Worm (Caenorhabditis elegans) whole organism, L4 larva: ENCODE results near the gene atgl-1.

Experiments used
- F37D6.2 ChIP-seq: sonication (generic microtip); optimal IDR thresholded peaks from 2 replicates; lab custom pipeline; 2016; ENCODE audit warnings: mild to moderate bottlenecking, missing genetic modification characterization, missing compliant biosample characterization
- F49E8.2 ChIP-seq: sonication (generic microtip); optimal IDR thresholded peaks from 2 replicates; lab custom pipeline; 2016; ENCODE audit warnings: missing compliant biosample characterization, mild to moderate bottlenecking, missing genetic modification characterization, borderline replicate concordance
- R02D3.7 ChIP-seq: fragments of 150-350 bp; sonication (generic microtip); optimal IDR thresholded peaks from 3 replicates; lab custom pipeline; 2014; ENCODE audit warnings: missing biosample characterization, missing genetic modification characterization
- T20F7.1 ChIP-seq: fragments of 200-800 bp; sonication (Bioruptor generic); optimal IDR thresholded peaks from 2 replicates; lab custom pipeline; 2018; ENCODE audit warnings: mild to moderate bottlenecking, missing genetic modification characterization, missing compliant biosample characterization
- ZK337.2 ChIP-seq: fragments of 200-800 bp; sonication (Bioruptor generic); IDR thresholded peaks from 2 replicates; pipeline ENCODE4 v1.3.6; 2022; ENCODE audit warnings: missing genetic modification reagents, missing genetic modification characterization, missing compliant biosample characterization
- aha-1 ChIP-seq: fragments of 150-350 bp; peaks from one replicate; lab custom pipeline; 2014; ENCODE audit warnings: missing biosample characterization, missing genetic modification characterization
- attf-4 ChIP-seq: sonication (generic microtip); optimal IDR thresholded peaks from 3 replicates; lab custom pipeline; 2017; ENCODE audit warnings: missing biosample characterization, missing genetic modification characterization
- ceh-20 ChIP-seq: fragments of 200-800 bp; sonication (Bioruptor generic); IDR thresholded peaks from 2 replicates; pipeline ENCODE4 v1.3.6; 2022; ENCODE audit warnings: missing genetic modification reagents, missing genetic modification characterization, missing compliant biosample characterization
- ceh-32 ChIP-seq: sonication (generic microtip); optimal IDR thresholded peaks from 2 replicates; lab custom pipeline; 2016; ENCODE audit warnings: mild to moderate bottlenecking, missing genetic modification characterization, missing compliant biosample characterization; ENCODE audit not compliant: poor library complexity
- ceh-62 ChIP-seq: sonication (generic microtip); optimal IDR thresholded peaks from 2 replicates; lab custom pipeline; 2017; ENCODE audit warnings: missing biosample characterization, missing genetic modification characterization
- ceh-82 ChIP-seq: sonication (generic microtip); optimal IDR thresholded peaks from 2 replicates; lab custom pipeline; 2017; ENCODE audit warnings: missing biosample characterization, missing genetic modification characterization
- cey-2 ChIP-seq: sonication (generic microtip); optimal IDR thresholded peaks from 3 replicates; lab custom pipeline; 2017; ENCODE audit warnings: missing genetic modification characterization, mild to moderate bottlenecking, missing compliant biosample characterization, antibody characterized with exemption, borderline replicate concordance; ENCODE audit not compliant: insufficient read depth
- ctbp-1 ChIP-seq: fragments of 200-800 bp; sonication (Bioruptor generic); IDR thresholded peaks from 2 replicates; pipeline ENCODE4 v1.3.6; 2022; ENCODE audit warnings: missing genetic modification reagents, missing genetic modification characterization, missing compliant biosample characterization
- daf-12 ChIP-seq: fragments of 150-350 bp; optimal IDR thresholded peaks from 2 replicates; lab custom pipeline; 2014; ENCODE audit warnings: missing biosample characterization, missing genetic modification reagents, missing genetic modification characterization
- daf-19 ChIP-seq: fragments of 200-800 bp; sonication (Bioruptor generic); conservative IDR thresholded peaks from 2 replicates; pipeline ENCODE4 v1.3.6; 2022; ENCODE audit warnings: missing genetic modification characterization, missing compliant biosample characterization
- daf-8 ChIP-seq: fragments of 200-800 bp; sonication (Bioruptor generic); IDR thresholded peaks from 2 replicates; pipeline ENCODE4 v1.3.6; 2022; ENCODE audit warnings: missing genetic modification characterization, missing compliant biosample characterization
- dmd-6 ChIP-seq: fragments of 200-800 bp; sonication (Bioruptor generic); IDR thresholded peaks from 2 replicates; pipeline ENCODE4 v1.3.6; 2022; ENCODE audit warnings: missing genetic modification reagents, missing genetic modification characterization, missing compliant biosample characterization
- dmd-8 ChIP-seq: fragments of 200-800 bp; sonication (Bioruptor generic); IDR thresholded peaks from 2 replicates; pipeline ENCODE4 v1.3.6; 2022; ENCODE audit warnings: missing genetic modification characterization, missing compliant biosample characterization
- duxl-1 ChIP-seq: sonication (generic microtip); optimal IDR thresholded peaks from 2 replicates; lab custom pipeline; 2016; ENCODE audit warnings: mild to moderate bottlenecking, missing genetic modification characterization, moderate library complexity, missing compliant biosample characterization; ENCODE audit not compliant: poor library complexity
- egl-27 ChIP-seq: sonication (generic microtip); optimal IDR thresholded peaks from 3 replicates; lab custom pipeline; 2017; ENCODE audit warnings: missing biosample characterization, missing genetic modification reagents, missing genetic modification characterization
- egl-43 ChIP-seq: fragments of 200-800 bp; sonication (Bioruptor generic); IDR thresholded peaks from 2 replicates; pipeline ENCODE4 v1.3.6; 2022; ENCODE audit warnings: missing genetic modification reagents, missing genetic modification characterization, missing compliant biosample characterization
- fos-1 ChIP-seq: fragments of 150-350 bp; optimal IDR thresholded peaks from 2 replicates; lab custom pipeline; 2014; ENCODE audit warnings: missing biosample characterization, missing genetic modification characterization
- hlh-11 ChIP-seq: fragments of 200-800 bp; sonication (Bioruptor generic); optimal IDR thresholded peaks from 2 replicates; lab custom pipeline; 2018; ENCODE audit warnings: mild to moderate bottlenecking, missing genetic modification characterization, missing compliant biosample characterization
- jun-1 ChIP-seq: fragments of 150-350 bp; optimal IDR thresholded peaks from 2 replicates; lab custom pipeline; 2014; ENCODE audit warnings: missing biosample characterization, missing genetic modification reagents, missing genetic modification characterization
- lim-7 ChIP-seq: fragments of 200-800 bp; sonication (Bioruptor generic); IDR thresholded peaks from 2 replicates; pipeline ENCODE4 v1.3.6; 2022; ENCODE audit warnings: missing genetic modification characterization, missing compliant biosample characterization
- lin-13 ChIP-seq: fragments of 150-350 bp; optimal IDR thresholded peaks from 2 replicates; lab custom pipeline; 2014; ENCODE audit warnings: missing biosample characterization, missing genetic modification reagents, missing genetic modification characterization
- lin-15B ChIP-seq: fragments of 150-350 bp; sonication (generic microtip); optimal IDR thresholded peaks from 3 replicates; lab custom pipeline; 2014; ENCODE audit warnings: missing biosample characterization, missing genetic modification characterization
- lin-38 ChIP-seq: fragments of 200-800 bp; sonication (Bioruptor generic); IDR thresholded peaks from 2 replicates; pipeline ENCODE4 v1.3.6; 2022; ENCODE audit warnings: missing genetic modification reagents, missing genetic modification characterization, missing compliant biosample characterization
- lsy-2 ChIP-seq, 2 experiments: fragments of 150-350 bp in 1 of 2; sonication (generic microtip) in 1 of 2; optimal IDR thresholded peaks; 2 replicates each; lab custom pipeline; 2014 to 2017; ENCODE audit warnings: missing biosample characterization in 2 of 2, missing genetic modification characterization in 2 of 2
- madf-9 ChIP-seq: fragments of 200-800 bp; sonication (Bioruptor generic); conservative IDR thresholded peaks from 2 replicates; pipeline ENCODE4 v1.3.6; 2022; ENCODE audit warnings: missing genetic modification reagents, missing genetic modification characterization, missing compliant biosample characterization
- mdl-1 ChIP-seq, 2 experiments: fragments of 150-350 bp in 1 of 2; sonication (generic microtip) in 1 of 2; optimal IDR thresholded peaks; 2 replicates each; lab custom pipeline; 2014 to 2017; ENCODE audit warnings: missing biosample characterization in 2 of 2, missing genetic modification characterization in 2 of 2
- mes-2 ChIP-seq: sonication (generic microtip); optimal IDR thresholded peaks from 2 replicates; lab custom pipeline; 2016; ENCODE audit warnings: missing genotype, mild to moderate bottlenecking, missing genetic modification characterization, missing compliant biosample characterization; ENCODE audit not compliant: poor library complexity, severe bottlenecking
- mxl-3 ChIP-seq: fragments of 200-800 bp; sonication (Bioruptor generic); optimal IDR thresholded peaks from 2 replicates; lab custom pipeline; 2018; ENCODE audit warnings: mild to moderate bottlenecking, missing genetic modification characterization, missing compliant biosample characterization
- nhr-10 ChIP-seq: fragments of 150-350 bp; optimal IDR thresholded peaks from 2 replicates; lab custom pipeline; 2014; ENCODE audit warnings: missing biosample characterization, missing genetic modification characterization
- nhr-102 ChIP-seq: sonication (generic microtip); optimal IDR thresholded peaks from 2 replicates; lab custom pipeline; 2016; ENCODE audit warnings: mild to moderate bottlenecking, missing genetic modification characterization, moderate library complexity, missing compliant biosample characterization
- nhr-237 ChIP-seq: sonication (generic microtip); optimal IDR thresholded peaks from 2 replicates; lab custom pipeline; 2017; ENCODE audit warnings: missing biosample characterization, missing genetic modification characterization
- nhr-48 ChIP-seq: sonication (generic microtip); optimal IDR thresholded peaks from 2 replicates; lab custom pipeline; 2016; ENCODE audit warnings: mild to moderate bottlenecking, missing genetic modification characterization, missing compliant biosample characterization
- nhr-6 ChIP-seq: fragments of 150-350 bp; optimal IDR thresholded peaks from 2 replicates; lab custom pipeline; 2014; ENCODE audit warnings: missing biosample characterization, missing genetic modification characterization
- nhr-76 ChIP-seq: fragments of 150-350 bp; optimal IDR thresholded peaks from 2 replicates; lab custom pipeline; 2014; ENCODE audit warnings: missing biosample characterization, missing genetic modification characterization
- php-3 ChIP-seq: fragments of 200-800 bp; sonication (Bioruptor generic); IDR thresholded peaks from 2 replicates; pipeline ENCODE4 v1.3.6; 2022; ENCODE audit warnings: missing genetic modification reagents, missing genetic modification characterization, missing compliant biosample characterization
- rbr-2 ChIP-seq: sonication (generic microtip); optimal IDR thresholded peaks from 2 replicates; lab custom pipeline; 2016; ENCODE audit warnings: missing genotype, missing genetic modification characterization, missing compliant biosample characterization
- saeg-2 ChIP-seq: fragments of 200-800 bp; sonication (Bioruptor generic); IDR thresholded peaks from 2 replicates; pipeline ENCODE4 v1.3.6; 2022; ENCODE audit warnings: missing genetic modification reagents, missing genetic modification characterization, missing compliant biosample characterization
- set-16 ChIP-seq: fragments of 200-800 bp; sonication (Bioruptor generic); IDR thresholded peaks from 2 replicates; pipeline ENCODE4 v1.3.6; 2022; ENCODE audit warnings: missing genetic modification reagents, missing genetic modification characterization, missing compliant biosample characterization
- tag-97 ChIP-seq: fragments of 200-800 bp; sonication (Bioruptor generic); IDR thresholded peaks from 2 replicates; pipeline ENCODE4 v1.3.6; 2022; ENCODE audit warnings: missing genetic modification characterization, missing compliant biosample characterization
- unc-130 ChIP-seq: sonication (generic microtip); optimal IDR thresholded peaks from 2 replicates; lab custom pipeline; 2016; ENCODE audit warnings: missing genetic modification reagents, missing genetic modification characterization, missing compliant biosample characterization
- unc-39 ChIP-seq: sonication (generic microtip); optimal IDR thresholded peaks from 2 replicates; lab custom pipeline; 2017; ENCODE audit warnings: missing biosample characterization, missing genetic modification characterization
- unc-62 ChIP-seq, 3 experiments: fragments of 150-350 bp in 1 of 3; sonication (generic microtip); optimal IDR thresholded peaks in 2 of 3; peaks in 1 of 3; 1 replicate in 1 of 3; 2 replicates in 2 of 3; lab custom pipeline; 2014 to 2017; ENCODE audit warnings: missing biosample characterization in 3 of 3, missing genetic modification characterization in 3 of 3, missing genetic modification reagents in 3 of 3, missing genotype in 1 of 3
- vab-7 ChIP-seq: fragments of 200-800 bp; sonication (Bioruptor generic); IDR thresholded peaks from 2 replicates; pipeline ENCODE4 v1.3.6; 2022; ENCODE audit warnings: missing genetic modification reagents, missing genetic modification characterization, missing compliant biosample characterization
- zfp-2 ChIP-seq: sonication (generic microtip); optimal IDR thresholded peaks from 2 replicates; lab custom pipeline; 2016; ENCODE audit warnings: mild to moderate bottlenecking, missing genetic modification characterization, missing compliant biosample characterization
- zip-11 ChIP-seq: fragments of 200-800 bp; sonication (Bioruptor generic); IDR thresholded peaks from 2 replicates; pipeline ENCODE4 v1.3.6; 2022; ENCODE audit warnings: missing genetic modification characterization, missing compliant biosample characterization
- ztf-7 ChIP-seq: fragments of 150-350 bp; optimal IDR thresholded peaks from 2 replicates; lab custom pipeline; 2014; ENCODE audit warnings: missing biosample characterization, missing genetic modification characterization

atgl-1 gene

DNA sequence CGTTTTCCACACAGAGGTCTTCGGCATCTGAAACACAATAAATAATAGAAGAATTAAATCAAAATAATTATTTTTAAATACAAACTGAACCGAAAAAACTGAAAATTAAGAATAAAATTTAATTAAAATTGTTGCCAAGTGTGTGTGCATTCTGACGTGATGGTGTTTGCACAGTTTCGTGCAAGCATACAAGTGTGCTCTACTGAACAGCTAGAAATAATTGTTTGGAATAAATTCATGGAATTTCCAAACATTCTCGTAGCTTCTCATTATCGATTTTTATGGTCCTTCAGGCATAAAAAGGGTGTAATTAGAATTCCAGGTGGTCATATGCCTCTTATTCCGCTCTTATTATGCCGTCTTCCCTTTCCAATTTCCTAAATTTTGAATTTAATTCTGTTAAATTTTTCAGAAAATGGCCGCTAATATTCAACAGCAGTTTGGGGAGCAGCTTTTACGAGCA is 12.5 kb upstream of the atgl-1 start, which contains the start of the genes mrps-17 and txdc-9 (continued):
- TF ChIP-seq zfp-2 (tag; lab: Kevin White, UChicago) (no peak), unc-130 (no peak), nhr-10 (no peak), saeg-2 (GFP tag; lab: Robert Waterston, UW) (no peak), attf-4 (tag; lab: Kevin White, UChicago) (no peak), tag-97 (GFP tag; lab: Robert Waterston, UW) (no peak), dmd-8 (GFP tag; lab: Robert Waterston, UW) (no peak), nhr-76 (no peak), lin-38 (peak; percentile 93), aha-1 (tag; lab: Kevin White, UChicago) (peak; percentile 90), unc-62 (GFP tag; optimal IDR thresholded peaks at IDR 0.05 in 1 of 2; lab: Kevin White, UChicago) (no peak), unc-62 (tag; optimal IDR thresholded peaks at IDR 0.05; lab: Kevin White, UChicago) (no peak), mxl-3 (no peak), cey-2 (tag; lab: Kevin White, UChicago) (no peak), madf-9 (GFP tag; lab: Robert Waterston, UW) (no peak), duxl-1 (tag; lab: Kevin White, UChicago) (no peak), lin-15B (tag; lab: Kevin White, UChicago) (no peak), egl-27 (tag; lab: Kevin White, UChicago) (no peak), dmd-6 (GFP tag; lab: Robert Waterston, UW) (peak; percentile 8; the same call in 1 of the 2 replicates), php-3 (GFP tag; lab: Robert Waterston, UW) (no peak), jun-1 (tag; lab: Kevin White, UChicago) (no peak), mdl-1 (tag; optimal IDR thresholded peaks at IDR 0.05; lab: Kevin White, UChicago) (peak in 1 of 2 experiments; percentile 19), ZK337.2 (GFP tag; lab: Robert Waterston, UW) (no peak), ceh-62 (tag; lab: Kevin White, UChicago) (no peak), daf-12 (tag; lab: Kevin White, UChicago) (no peak), set-16 (GFP tag; lab: Robert Waterston, UW) (no peak), nhr-237 (no peak), zip-11 (no peak), fos-1 (tag; lab: Kevin White, UChicago) (no peak), egl-43 (no peak), mes-2 (tag; lab: Kevin White, UChicago) (peak; percentile 89), T20F7.1 (GFP tag; lab: Kevin White, UChicago) (no peak), nhr-48 (tag; lab: Kevin White, UChicago) (no peak), lin-13 (GFP tag; lab: Kevin White, UChicago) (peak; percentile 31), hlh-11 (tag; lab: Kevin White, UChicago) (peak; percentile 42), ctbp-1 (no peak), vab-7 (GFP tag; lab: Robert Waterston, UW) (no peak), F49E8.2 (tag; lab: Kevin White, UChicago) (no peak), nhr-6 (peak; percentile 84), R02D3.7 (tag; lab: Kevin White, UChicago) (no peak), F37D6.2 (tag; lab: Kevin White, UChicago) (peak; percentile 21), ceh-82 (tag; lab: Kevin White, UChicago) (no peak), daf-8 (no peak), rbr-2 (tag; lab: Kevin White, UChicago) (peak; percentile 73), ztf-7 (tag; lab: Kevin White, UChicago) (no peak), lsy-2 (tag; optimal IDR thresholded peaks at IDR 0.05; lab: Kevin White, UChicago) (peak; percentile 17 to 92), ceh-20 (GFP tag; lab: Robert Waterston, UW) (no peak), lim-7 (no peak), daf-19 (GFP tag; lab: Robert Waterston, UW) (no peak), nhr-102 (tag; lab: Kevin White, UChicago) (no peak), unc-39 (no peak), ceh-32 (tag; lab: Kevin White, UChicago) (no peak)
